Fruit fly (Drosophila melanogaster) Kc167 (cell line): ENCODE results near the gene Datp.

Experiments used
- Myc ChIP-seq: fragments of >200 bp; optimal IDR thresholded peaks from 2 replicates; lab custom pipeline; 2017; ENCODE audit warnings: missing external identifiers
- Sin3A ChIP-seq: fragments of >200 bp; optimal IDR thresholded peaks from 2 replicates; lab custom pipeline; 2018; ENCODE audit warnings: missing external identifiers
- h ChIP-seq: fragments of >200 bp; optimal IDR thresholded peaks from 3 replicates; lab custom pipeline; 2018; ENCODE audit warnings: missing external identifiers
- insv ChIP-seq: fragments of >200 bp; optimal IDR thresholded peaks from 3 replicates; lab custom pipeline; 2018; ENCODE audit warnings: missing external identifiers
- psq ChIP-seq: fragments of >200 bp; optimal IDR thresholded peaks from 2 replicates; lab custom pipeline; 2017; ENCODE audit warnings: missing external identifiers
- ttk ChIP-seq: sonication (Bioruptor generic); optimal IDR thresholded peaks from 2 replicates; lab custom pipeline; 2017; ENCODE audit warnings: missing external identifiers

- TF ChIP-seq insv (no peak), Myc (lab: Kevin White, UChicago) (no peak), h (lab: Kevin White, UChicago) (no peak), psq (no peak), ttk (lab: Kevin White, UChicago) (no peak), Sin3A (lab: Kevin White, UChicago) (no peak)
Measured at dm6 chr2L:9938631-9939256, at the start of gene Datp, which contains the start of gene CG4619.
